Fruit fly (Drosophila melanogaster) whole organism, embryonic: ENCODE measurements around the gene Mms19.

Source experiments
- ATbp ChIP-seq: fragments of 200-800 bp; sonication (Bioruptor generic); optimal IDR thresholded peaks from 2 replicates; lab custom pipeline; 2017; ENCODE audit warnings: missing biosample characterization, mild to moderate bottlenecking, missing genetic modification characterization, missing genetic modification reagents
- Antp ChIP-seq: fragments of 200-800 bp; sonication (Bioruptor generic); optimal IDR thresholded peaks from 3 replicates; lab custom pipeline; 2016; ENCODE audit warnings: missing biosample characterization, missing genetic modification characterization
- Atf-2 ChIP-seq: fragments of 200-800 bp; sonication (Bioruptor generic); optimal IDR thresholded peaks from 2 replicates; lab custom pipeline; 2016; ENCODE audit warnings: missing biosample characterization, missing genetic modification characterization
- B-H1 ChIP-seq: fragments of 200-800 bp; sonication (Bioruptor generic); IDR thresholded peaks from 3 replicates; pipeline ENCODE4 v1.3.6; 2022; ENCODE audit warnings: missing biosample characterization, missing genetic modification characterization
- Bgb ChIP-seq: fragments of 200-800 bp; sonication (Bioruptor generic); IDR thresholded peaks from 2 replicates; pipeline ENCODE4 v1.3.6; 2022; ENCODE audit warnings: missing biosample characterization, missing genetic modification characterization; ENCODE audit not compliant: partially characterized antibody
- CG10209 ChIP-seq: fragments of 200-800 bp; sonication (Bioruptor generic); optimal IDR thresholded peaks from 3 replicates; lab custom pipeline; 2017; ENCODE audit warnings: missing biosample characterization, mild to moderate bottlenecking, missing genetic modification characterization, missing genetic modification reagents
- CG11398 ChIP-seq: fragments of 200-800 bp; sonication (Bioruptor generic); optimal IDR thresholded peaks from 2 replicates; lab custom pipeline; 2016; ENCODE audit warnings: missing biosample characterization, missing genetic modification characterization
- CG11560 ChIP-seq: fragments of 200-800 bp; sonication (Bioruptor generic); IDR thresholded peaks from 3 replicates; pipeline ENCODE4 v1.3.6; 2022; ENCODE audit warnings: missing biosample characterization, missing genetic modification characterization
- CG11696 ChIP-seq: fragments of 200-800 bp; sonication (Bioruptor generic); IDR thresholded peaks from 2 replicates; pipeline ENCODE4 v1.3.6; 2022; ENCODE audit warnings: missing biosample characterization, missing genetic modification characterization
- CG12299 ChIP-seq: fragments of 200-800 bp; sonication (Bioruptor generic); optimal IDR thresholded peaks from 2 replicates; lab custom pipeline; 2018; ENCODE audit warnings: missing biosample characterization, mild to moderate bottlenecking, missing genetic modification characterization
- CG1529 ChIP-seq: fragments of 200-800 bp; sonication (Bioruptor generic); optimal IDR thresholded peaks from 3 replicates; lab custom pipeline; 2018; ENCODE audit warnings: missing biosample characterization, missing genetic modification characterization
- CG17359 ChIP-seq: fragments of 200-800 bp; sonication (Bioruptor generic); optimal IDR thresholded peaks from 3 replicates; lab custom pipeline; 2018; ENCODE audit warnings: missing biosample characterization, mild to moderate bottlenecking, missing genetic modification characterization, moderate library complexity
- CG17385 ChIP-seq: fragments of 200-800 bp; sonication (Bioruptor generic); optimal IDR thresholded peaks from 3 replicates; lab custom pipeline; 2018; ENCODE audit warnings: missing biosample characterization, mild to moderate bottlenecking, missing genetic modification characterization
- CG2712 ChIP-seq: fragments of 200-800 bp; optimal IDR thresholded peaks from 3 replicates; lab custom pipeline; 2019; ENCODE audit warnings: missing biosample characterization, mild to moderate bottlenecking, missing genetic modification characterization, moderate library complexity
- CG2875 ChIP-seq: fragments of 200-800 bp; sonication (Bioruptor generic); optimal IDR thresholded peaks from 2 replicates; lab custom pipeline; 2017; ENCODE audit warnings: missing biosample characterization, mild to moderate bottlenecking, missing genetic modification characterization, missing genetic modification reagents
- CG3838 ChIP-seq: fragments of 200-800 bp; sonication (Bioruptor generic); optimal IDR thresholded peaks from 3 replicates; lab custom pipeline; 2016; ENCODE audit warnings: missing biosample characterization, missing genetic modification characterization
- CG42726 ChIP-seq: fragments of 200-800 bp; sonication (Bioruptor generic); IDR thresholded peaks from 2 replicates; pipeline ENCODE4 v1.3.6; 2022; ENCODE audit warnings: missing biosample characterization, missing genetic modification characterization; ENCODE audit not compliant: partially characterized antibody
- CG43689 ChIP-seq: fragments of 200-800 bp; sonication (Bioruptor generic); IDR thresholded peaks from 2 replicates; pipeline ENCODE4 v1.3.6; 2022; ENCODE audit warnings: missing biosample characterization, missing genetic modification characterization
- CG7271 ChIP-seq: fragments of 200-800 bp; sonication (Bioruptor generic); optimal IDR thresholded peaks from 2 replicates; lab custom pipeline; 2018; ENCODE audit warnings: missing biosample characterization, mild to moderate bottlenecking, missing genetic modification characterization, moderate library complexity
- CG7786 ChIP-seq: fragments of 200-800 bp; sonication (Bioruptor generic); optimal IDR thresholded peaks from 2 replicates; lab custom pipeline; 2016; ENCODE audit warnings: missing biosample characterization, missing genetic modification characterization
- CG7987 ChIP-seq: fragments of 200-800 bp; sonication (Bioruptor generic); optimal IDR thresholded peaks from 2 replicates; lab custom pipeline; 2018; ENCODE audit warnings: missing biosample characterization, mild to moderate bottlenecking, missing genetic modification characterization, moderate library complexity
- CG8290 ChIP-seq, 3 experiments: fragments of 200-800 bp; sonication (Bioruptor generic); optimal IDR thresholded peaks; 2 replicates each; lab custom pipeline; 2016 to 2019; ENCODE audit warnings: missing biosample characterization in 3 of 3, missing genetic modification characterization in 3 of 3, mild to moderate bottlenecking in 2 of 3, moderate library complexity in 1 of 3
- CHES-1-like ChIP-seq: fragments of 200-800 bp; sonication (Bioruptor generic); optimal IDR thresholded peaks from 2 replicates; lab custom pipeline; 2016; ENCODE audit warnings: missing biosample characterization, missing genetic modification characterization
- CoRest ChIP-seq: fragments of 200-800 bp; sonication (Bioruptor generic); optimal IDR thresholded peaks from 3 replicates; lab custom pipeline; 2018; ENCODE audit warnings: missing biosample characterization, mild to moderate bottlenecking, missing genetic modification characterization, moderate library complexity
- Dad ChIP-seq: fragments of 200-800 bp; sonication (Bioruptor generic); optimal IDR thresholded peaks from 3 replicates; lab custom pipeline; 2016; ENCODE audit warnings: missing biosample characterization, missing genetic modification characterization
- Dbx ChIP-seq: fragments of 200-800 bp; sonication (Bioruptor generic); IDR thresholded peaks from 3 replicates; pipeline ENCODE4 v1.3.6; 2022; ENCODE audit warnings: missing biosample characterization, missing genetic modification characterization
- Elba2 ChIP-seq: fragments of 200-800 bp; sonication (Bioruptor generic); optimal IDR thresholded peaks from 3 replicates; lab custom pipeline; 2016; ENCODE audit warnings: missing biosample characterization, missing genetic modification characterization
- Gug ChIP-seq: fragments of 200-800 bp; sonication (Bioruptor generic); IDR thresholded peaks from 4 replicates; pipeline ENCODE4 v1.3.6; 2022; ENCODE audit warnings: missing biosample characterization, missing genetic modification characterization
- HLHmδ ChIP-seq: fragments of 200-800 bp; sonication (Bioruptor generic); optimal IDR thresholded peaks from 2 replicates; lab custom pipeline; 2018; ENCODE audit warnings: missing biosample characterization, mild to moderate bottlenecking, missing genetic modification characterization, moderate library complexity
- Hr51 ChIP-seq, 2 experiments: fragments of 200-800 bp; sonication (Bioruptor generic); optimal IDR thresholded peaks; 2 replicates in 1 of 2; 3 replicates in 1 of 2; lab custom pipeline; 2016 to 2018; ENCODE audit warnings: missing biosample characterization in 2 of 2, missing genetic modification characterization in 2 of 2, mild to moderate bottlenecking in 1 of 2, moderate library complexity in 1 of 2
- Hr78 ChIP-seq, 2 experiments: fragments of 200-800 bp in 1 of 2; fragments of >200 bp in 1 of 2; sonication (Bioruptor generic) in 1 of 2; optimal IDR thresholded peaks; 2 replicates each; lab custom pipeline; 2017 to 2019; ENCODE audit warnings: missing biosample characterization in 2 of 2, missing genetic modification characterization in 2 of 2, mild to moderate bottlenecking in 1 of 2, moderate library complexity in 1 of 2
- Mes4 ChIP-seq: fragments of 200-800 bp; sonication (Bioruptor generic); optimal IDR thresholded peaks from 2 replicates; lab custom pipeline; 2016; ENCODE audit warnings: missing biosample characterization, missing genetic modification characterization
- Nf-YC ChIP-seq: fragments of 200-800 bp; optimal IDR thresholded peaks from 3 replicates; lab custom pipeline; 2019; ENCODE audit warnings: missing biosample characterization, mild to moderate bottlenecking, missing genetic modification characterization, moderate library complexity
- Opbp ChIP-seq: fragments of 200-800 bp; sonication (Bioruptor generic); IDR thresholded peaks from 3 replicates; pipeline ENCODE4 v1.3.6; 2022; ENCODE audit warnings: missing biosample characterization, missing genetic modification characterization; ENCODE audit not compliant: partially characterized antibody
- Side ChIP-seq: fragments of 200-800 bp; sonication (Bioruptor generic); optimal IDR thresholded peaks from 2 replicates; lab custom pipeline; 2016; ENCODE audit warnings: missing biosample characterization, missing genetic modification characterization
- Sry-δ ChIP-seq: fragments of 200-800 bp; sonication (Bioruptor generic); optimal IDR thresholded peaks from 2 replicates; lab custom pipeline; 2016; ENCODE audit warnings: missing biosample characterization, missing genetic modification characterization
- ato ChIP-seq: fragments of 200-800 bp; sonication (Bioruptor generic); IDR thresholded peaks from 2 replicates; pipeline ENCODE4 v1.3.6; 2022; ENCODE audit warnings: missing biosample characterization, missing genetic modification characterization; ENCODE audit not compliant: partially characterized antibody
- croc ChIP-seq: fragments of 200-800 bp; sonication (Bioruptor generic); conservative IDR thresholded peaks from 3 replicates; pipeline ENCODE4 v1.3.6; 2022; ENCODE audit warnings: missing biosample characterization, missing genetic modification characterization
- gro ChIP-seq: fragments of 200-800 bp; sonication (Bioruptor generic); optimal IDR thresholded peaks from 2 replicates; lab custom pipeline; 2016; ENCODE audit warnings: missing biosample characterization, missing genetic modification characterization
- hbn ChIP-seq: fragments of 200-800 bp; sonication (Bioruptor generic); IDR thresholded peaks from 2 replicates; pipeline ENCODE4 v1.3.6; 2022; ENCODE audit warnings: missing biosample characterization, missing genetic modification characterization; ENCODE audit not compliant: partially characterized antibody
- inv ChIP-seq: fragments of 200-800 bp; sonication (Bioruptor generic); IDR thresholded peaks from 2 replicates; pipeline ENCODE4 v1.3.6; 2022; ENCODE audit warnings: missing biosample characterization, missing genetic modification characterization; ENCODE audit not compliant: partially characterized antibody
- kay ChIP-seq: fragments of 200-800 bp; sonication (Bioruptor generic); optimal IDR thresholded peaks from 2 replicates; lab custom pipeline; 2016; ENCODE audit warnings: missing biosample characterization, missing genetic modification characterization
- lilli ChIP-seq: fragments of 200-800 bp; sonication (Bioruptor generic); optimal IDR thresholded peaks from 3 replicates; lab custom pipeline; 2016; ENCODE audit warnings: missing biosample characterization, missing genetic modification characterization
- mirr ChIP-seq: fragments of 200-800 bp; sonication (Bioruptor generic); optimal IDR thresholded peaks from 3 replicates; lab custom pipeline; 2018; ENCODE audit warnings: missing biosample characterization, mild to moderate bottlenecking, missing genetic modification characterization
- scrt ChIP-seq: fragments of 200-800 bp; sonication (Bioruptor generic); optimal IDR thresholded peaks from 2 replicates; lab custom pipeline; 2018; ENCODE audit warnings: missing biosample characterization, mild to moderate bottlenecking, missing genetic modification characterization, moderate library complexity
- sens ChIP-seq: fragments of 200-800 bp; sonication (Bioruptor generic); peaks from one replicate; lab custom pipeline; 2016; ENCODE audit warnings: missing biosample characterization, missing genetic modification characterization
- wor ChIP-seq: fragments of 200-800 bp; sonication (Bioruptor generic); IDR thresholded peaks from 2 replicates; pipeline ENCODE4 v1.3.6; 2022; ENCODE audit warnings: missing biosample characterization, missing genetic modification characterization
- yki ChIP-seq: fragments of >200 bp; optimal IDR thresholded peaks from 3 replicates; lab custom pipeline; 2018
- zen2 ChIP-seq: fragments of 200-800 bp; sonication (Bioruptor generic); IDR thresholded peaks from 3 replicates; pipeline ENCODE4 v1.3.6; 2022; ENCODE audit warnings: missing biosample characterization, missing genetic modification characterization; ENCODE audit not compliant: partially characterized antibody

Mms19 gene

dm6 chr3R:5251243-5251865 lies 19.0 kb downstream of the Mms19 start, which contains the start of gene CtsF (continued):
- TF ChIP-seq Atf-2 (GFP tag; lab: Kevin White, UChicago) (no peak), CG2712 (tag; lab: Kevin White, UChicago) (peak; percentile 38), CG3838 (GFP tag; lab: Kevin White, UChicago) (no peak), Mes4 (GFP tag; lab: Kevin White, UChicago) (peak; percentile 11), CG7786 (GFP tag; lab: Kevin White, UChicago) (no peak), inv (peak; percentile 98), Bgb (GFP tag; lab: Robert Waterston, UW) (peak; percentile 100), kay (GFP tag; lab: Kevin White, UChicago) (peak; percentile 77), Nf-YC (tag; lab: Kevin White, UChicago) (peak; percentile 49), CHES-1-like (peak; percentile 49), CG11560 (tag; lab: Robert Waterston, UW) (no peak), CG43689 (GFP tag; lab: Robert Waterston, UW) (no peak), zen2 (GFP tag; lab: Robert Waterston, UW) (peak; percentile 100), HLHmδ (GFP tag; lab: Kevin White, UChicago) (no peak), CG11696 (GFP tag; lab: Robert Waterston, UW) (no peak), yki (no peak), hbn (peak; percentile 98), B-H1 (GFP tag; lab: Robert Waterston, UW) (no peak), Opbp (GFP tag; lab: Robert Waterston, UW) (peak; percentile 99), Hr78 (GFP tag; optimal IDR thresholded peaks at IDR 0.05; lab: Kevin White, UChicago) (no peak), Side (GFP tag; lab: Kevin White, UChicago) (no peak), ATbp (GFP tag; lab: Kevin White, UChicago) (no peak), Dbx (0 out of 3 replicates have a peak, but pooled peaks have one; percentile 58), Gug (no peak; the same call in 3 of the 4 replicates), CG17385 (GFP tag; lab: Kevin White, UChicago) (no peak), Dad (GFP tag; lab: Kevin White, UChicago) (peak; percentile 1), wor (GFP tag; lab: Robert Waterston, UW) (no peak), CoRest (tag; lab: Kevin White, UChicago) (peak; percentile 34), CG2875 (no peak), Sry-δ (peak; percentile 98), Hr51 (GFP tag; optimal IDR thresholded peaks at IDR 0.05; lab: Kevin White, UChicago) (peak; percentile 60 to 69), sens (peak; percentile 38), mirr (GFP tag; lab: Kevin White, UChicago) (peak; percentile 17), CG1529 (GFP tag; lab: Kevin White, UChicago) (no peak), croc (no peak), gro (GFP tag; lab: Kevin White, UChicago) (peak; percentile 57), Elba2 (GFP tag; lab: Kevin White, UChicago) (no peak), CG12299 (tag; lab: Kevin White, UChicago) (peak; percentile 28), CG17359 (tag; lab: Kevin White, UChicago) (no peak), CG8290 (GFP tag; optimal IDR thresholded peaks at IDR 0.05; lab: Kevin White, UChicago) (no peak), CG8290 (tag; optimal IDR thresholded peaks at IDR 0.05; lab: Kevin White, UChicago) (peak in 1 of 2 experiments; percentile 25), Antp (GFP tag; lab: Kevin White, UChicago) (peak; percentile 39), lilli (GFP tag; lab: Kevin White, UChicago) (peak; percentile 24), ato (GFP tag; lab: Robert Waterston, UW) (peak; percentile 99), scrt (GFP tag; lab: Kevin White, UChicago) (peak; percentile 94), CG7271 (no peak), CG7987 (GFP tag; lab: Kevin White, UChicago) (peak; percentile 25), CG10209 (no peak), CG42726 (GFP tag; lab: Robert Waterston, UW) (peak; percentile 98), CG11398 (GFP tag; lab: Kevin White, UChicago) (peak; percentile 28)
